Worm (Caenorhabditis elegans): ENCODE results near the gene lex-1.

lex-1 gene

DNA sequence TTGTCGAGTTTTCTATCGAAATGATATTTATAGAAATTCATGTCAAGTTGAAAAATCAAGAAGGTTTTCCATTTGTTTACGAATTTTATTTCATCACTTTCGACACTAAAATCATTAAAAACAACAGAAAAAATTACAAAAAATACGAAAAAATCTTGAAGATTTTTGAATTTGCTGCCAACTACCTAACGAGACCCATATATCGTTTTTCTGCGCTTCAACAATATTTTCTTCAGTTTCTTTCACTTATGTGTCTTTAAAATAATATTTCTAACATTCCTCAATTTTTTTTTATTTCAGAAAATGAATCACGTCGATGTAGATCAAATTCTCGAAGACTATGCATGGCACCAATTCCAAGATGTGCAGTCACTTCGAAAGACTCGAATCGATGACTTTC is 49.9 kb downstream of the lex-1 start, which contains the start of gene lin-24:
Gene lin-24, plus strand, starts transcription at position 301 of the 400 bp plus-strand sequence.
- no peak for TF ChIP-seq unc-62 (GFP tag; optimal IDR thresholded peaks at IDR 0.05)

DNA sequence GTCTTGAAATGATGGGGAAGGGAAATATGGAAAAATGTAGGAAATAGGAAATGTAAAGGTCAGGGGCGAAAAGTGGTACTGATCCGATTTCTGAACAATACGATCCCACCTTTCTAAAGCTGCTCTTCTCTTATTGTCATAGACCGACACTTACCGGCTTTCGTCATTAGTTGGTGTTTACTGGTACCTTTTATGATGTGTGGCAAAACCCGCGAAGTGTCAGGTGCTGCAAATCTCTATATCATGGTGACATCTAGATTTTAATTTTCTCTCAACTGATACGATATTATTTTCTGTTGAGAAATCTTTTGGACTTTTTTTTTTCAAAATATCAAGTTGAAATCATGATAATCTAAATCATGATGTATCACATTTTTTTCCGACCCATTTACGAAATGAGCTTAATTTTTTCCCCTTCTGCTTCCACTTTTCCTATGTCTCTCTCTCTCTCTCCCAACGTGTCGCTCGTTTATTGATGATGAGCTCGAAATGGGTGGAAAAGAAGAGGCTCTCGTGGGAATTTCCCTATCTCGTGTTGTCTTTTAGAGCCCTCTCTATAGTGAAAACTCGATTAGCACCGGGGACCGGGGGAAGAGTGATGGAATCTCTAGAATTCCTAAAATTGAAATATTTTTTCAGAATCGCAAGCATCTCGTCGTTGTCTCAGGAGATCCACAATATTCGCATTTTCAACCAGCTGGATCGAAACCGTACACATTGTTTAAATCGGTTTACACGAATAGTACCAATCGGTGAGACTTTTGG is 52.2 kb downstream of the lex-1 start:
- TF ChIP-seq unc-62 (GFP tag; optimal IDR thresholded peaks at IDR 0.05): no peak

DNA sequence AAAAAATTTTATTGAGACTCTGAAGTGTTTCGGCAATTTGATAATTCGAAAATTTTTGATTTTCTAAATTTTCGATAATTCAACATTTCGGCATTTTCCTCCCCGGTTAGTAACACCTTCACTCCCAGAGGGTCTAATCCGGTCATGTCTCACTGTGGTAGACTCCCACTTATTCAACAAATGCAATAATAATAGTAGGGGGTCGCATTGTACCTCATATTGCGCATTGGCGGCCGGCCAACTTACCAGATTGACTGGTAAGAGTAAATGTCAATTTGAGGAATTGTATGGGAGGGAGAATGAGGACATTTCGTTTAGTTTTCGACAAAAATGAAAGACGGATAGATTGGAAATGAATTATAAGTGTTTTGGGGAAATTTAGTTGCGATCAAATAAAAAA is 54.5 kb downstream of the lex-1 start:
- TF ChIP-seq unc-62 (GFP tag; optimal IDR thresholded peaks at IDR 0.05): no peak
